Worm (Caenorhabditis elegans) whole organism, L1 larva: ENCODE data around the gene Y41D4B.24.

Experiments
- fos-1 ChIP-seq: fragments of 150-350 bp; optimal IDR thresholded peaks from 2 replicates; lab custom pipeline; 2014; ENCODE audit warnings: missing biosample characterization, missing genetic modification characterization
- nhr-77 ChIP-seq: fragments of 150-350 bp; optimal IDR thresholded peaks from 2 replicates; lab custom pipeline; 2014; ENCODE audit warnings: missing biosample characterization, missing genetic modification characterization
- pqm-1 ChIP-seq: sonication (generic microtip); optimal IDR thresholded peaks from 3 replicates; lab custom pipeline; 2017; ENCODE audit warnings: missing biosample characterization, missing genetic modification characterization
- skn-1 ChIP-seq: fragments of 150-350 bp; optimal IDR thresholded peaks from 2 replicates; lab custom pipeline; 2014; ENCODE audit warnings: missing biosample characterization, missing genetic modification characterization
- unc-62 ChIP-seq: fragments of 150-350 bp; optimal IDR thresholded peaks from 2 replicates; lab custom pipeline; 2014; ENCODE audit warnings: missing biosample characterization, missing genetic modification reagents, missing genetic modification characterization
- zag-1 ChIP-seq: fragments of 150-350 bp; optimal IDR thresholded peaks from 2 replicates; lab custom pipeline; 2014; ENCODE audit warnings: missing biosample characterization, missing genetic modification characterization

DNA sequence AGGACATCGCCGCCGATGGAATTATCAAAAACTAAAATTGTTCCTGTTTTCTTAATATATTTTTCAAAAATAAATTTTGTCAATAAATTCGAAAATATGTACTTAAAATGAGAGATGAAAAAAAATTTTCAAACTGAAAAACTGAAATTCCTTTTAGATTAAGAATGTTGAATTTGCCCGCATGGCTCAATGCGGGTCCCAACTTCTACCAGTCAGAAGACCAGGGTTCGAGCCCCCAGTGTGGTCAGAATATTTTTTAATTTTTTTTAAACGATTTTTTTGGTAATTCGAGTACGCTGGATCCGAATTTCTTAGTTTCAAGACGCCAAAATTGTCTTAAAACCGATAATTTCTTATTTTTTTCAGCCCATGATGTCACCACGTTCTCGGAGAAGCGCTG lies 44.6 kb downstream of the Y41D4B.24 start:
- TF ChIP-seq pqm-1 (tag; lab: Kevin White, UChicago), result no peak
- TF ChIP-seq zag-1 (tag; lab: Kevin White, UChicago), result no peak
- TF ChIP-seq nhr-77 (tag; lab: Kevin White, UChicago), result no peak
- no peak for TF ChIP-seq skn-1 (tag; lab: Kevin White, UChicago)
- no peak for TF ChIP-seq unc-62 (GFP tag; lab: Kevin White, UChicago)
- no peak for TF ChIP-seq fos-1 (tag; lab: Kevin White, UChicago)
